Worm (Caenorhabditis elegans): ENCODE results near the gene acbp-7.

- TF ChIP-seq zag-1 (tag; optimal IDR thresholded peaks at IDR 0.05) (no peak), R02D3.7 (tag; optimal IDR thresholded peaks at IDR 0.05) (no peak)
Measured at ce11 chrIII:4814730-4815129, 22.8 kb upstream of the acbp-7 start, which contains the start of gene arl-6.
